Fruit fly (Drosophila melanogaster): Measurements from ENCODE around the gene CG11134.

DNA sequence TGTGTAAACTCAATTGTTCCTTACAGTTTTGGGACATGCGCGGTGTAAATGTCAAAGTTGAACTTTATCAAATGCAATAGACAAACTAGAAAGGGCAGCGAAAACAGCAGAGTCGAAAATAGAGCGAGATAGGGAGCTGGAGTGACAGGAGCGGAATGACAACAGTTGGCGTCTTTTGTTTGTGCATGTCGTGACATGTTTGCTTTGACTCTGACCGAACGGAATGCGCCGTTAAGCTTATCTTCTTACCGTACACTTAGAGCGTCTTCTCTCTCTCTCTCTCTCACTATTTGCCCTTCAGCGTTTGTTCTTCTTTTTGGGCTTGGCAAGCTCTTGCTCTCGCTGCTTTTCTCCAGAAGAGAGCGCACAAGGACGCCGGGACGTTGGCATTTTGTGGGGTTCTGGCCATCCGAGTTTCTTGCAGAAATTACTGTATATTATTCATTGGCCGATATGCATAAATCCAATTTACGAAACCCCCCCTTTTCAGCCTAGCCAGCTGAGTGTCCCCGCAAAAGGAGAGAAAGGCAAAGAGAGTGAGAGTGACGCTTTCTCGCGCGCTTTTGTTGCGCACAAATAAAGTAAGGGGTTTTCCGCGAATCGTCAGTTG, 24.1 kb downstream of the CG11134 start:
- no peak for TF ChIP-seq insv (optimal IDR thresholded peaks at IDR 0.05)
- TF ChIP-seq ttk (optimal IDR thresholded peaks at IDR 0.05): no peak
- no peak for TF ChIP-seq Sin3A (optimal IDR thresholded peaks at IDR 0.05)
